Worm (Caenorhabditis elegans): ENCODE data around the gene Y54G2A.38.

The Y54G2A.38 gene

ce11 chrIV:2770835-2771234 lies 11.6 kb downstream of the Y54G2A.38 start (continued):
- TF ChIP-seq rpc-1 (optimal IDR thresholded peaks at IDR 0.05) (no peak), rpc-1 (tag; optimal IDR thresholded peaks at IDR 0.05) (no peak), dpff-1 (tag; optimal IDR thresholded peaks at IDR 0.05) (no peak), hsf-1 (GFP tag; IDR thresholded peaks at IDR 0.05) (no peak), K11D2.4 (GFP tag; IDR thresholded peaks at IDR 0.05) (no peak), bed-2 (GFP tag; IDR thresholded peaks at IDR 0.05) (no peak), ccch-3 (GFP tag; optimal IDR thresholded peaks at IDR 0.05) (no peak), Y79H2A.3 (GFP tag; conservative IDR thresholded peaks at IDR 0.05) (no peak), xnd-1 (tag; optimal IDR thresholded peaks at IDR 0.05) (no peak), mel-28 (tag; optimal IDR thresholded peaks at IDR 0.05; ENCODE audit: borderline replicate concordance) (no peak), madf-10 (tag; optimal IDR thresholded peaks at IDR 0.05) (no peak), fkh-3 (tag; optimal IDR thresholded peaks at IDR 0.05) (peak; percentile 23), mes-4 (tag; optimal IDR thresholded peaks at IDR 0.05) (no peak), ceh-91 (GFP tag; IDR thresholded peaks at IDR 0.05) (no peak), F57A8.1 (GFP tag; optimal IDR thresholded peaks at IDR 0.05) (no peak), ekl-4 (GFP tag; IDR thresholded peaks at IDR 0.05) (no peak), C06A6.2 (GFP tag; conservative IDR thresholded peaks at IDR 0.05) (no peak), nhr-120 (GFP tag; IDR thresholded peaks at IDR 0.05) (0 out of 2 replicates have a peak, but pooled peaks have one; percentile 27), ztf-25 (GFP tag; IDR thresholded peaks at IDR 0.05) (no peak)

- TF ChIP-seq B0336.3 (GFP tag; IDR thresholded peaks at IDR 0.05) (no peak), ceh-91 (GFP tag; IDR thresholded peaks at IDR 0.05) (no peak), C06A6.2 (GFP tag; conservative IDR thresholded peaks at IDR 0.05) (no peak), mxl-1 (tag; optimal IDR thresholded peaks at IDR 0.05) (no peak)
Observed at ce11 chrIV:2771692-2772091, 12.4 kb downstream of the Y54G2A.38 start, which contains the start of gene Y54G2A.11. Gene Y54G2A.11, minus strand, starts transcription at chrIV:2771792.

ce11 chrIV:2772209-2772851 lies 13.1 kb downstream of the Y54G2A.38 start:
- TF ChIP-seq ztf-26 (tag; optimal IDR thresholded peaks at IDR 0.05) (peak; percentile 84), chd-7 (tag; optimal IDR thresholded peaks at IDR 0.05) (peak; percentile 40), nhr-120 (GFP tag; IDR thresholded peaks at IDR 0.05) (no peak), hmg-20 (GFP tag; IDR thresholded peaks at IDR 0.05) (no peak), zfh-2 (GFP tag; conservative IDR thresholded peaks at IDR 0.05) (peak; percentile 82), ceh-27 (GFP tag; optimal IDR thresholded peaks at IDR 0.05) (peak; percentile 55), snpc-1.1 (tag; optimal IDR thresholded peaks at IDR 0.05; ENCODE audit: insufficient read depth) (no peak), B0035.1 (tag; optimal IDR thresholded peaks at IDR 0.05) (no peak), F33H1.4 (GFP tag; IDR thresholded peaks at IDR 0.05) (no peak), aptf-3 (GFP tag; IDR thresholded peaks at IDR 0.05) (no peak), lin-54 (GFP tag; optimal IDR thresholded peaks at IDR 0.05) (no peak), ama-1 (optimal IDR thresholded peaks at IDR 0.05) (no peak), ama-1 (GFP tag; optimal IDR thresholded peaks at IDR 0.05) (no peak), B0336.3 (GFP tag; IDR thresholded peaks at IDR 0.05) (peak; percentile 51; the same call in 1 of the 2 replicates), egrh-3 (GFP tag; IDR thresholded peaks at IDR 0.05) (peak; percentile 73; the same call in 1 of the 2 replicates), somi-1 (GFP tag; optimal IDR thresholded peaks at IDR 0.05) (peak; percentile 34), ztf-18 (tag; optimal IDR thresholded peaks at IDR 0.05) (no peak), Y53F4B.3 (GFP tag; IDR thresholded peaks at IDR 0.05) (no peak), B0019.2 (GFP tag; conservative IDR thresholded peaks at IDR 0.05) (no peak), lir-1 (GFP tag; conservative IDR thresholded peaks at IDR 0.05) (no peak), Y79H2A.3 (GFP tag; conservative IDR thresholded peaks at IDR 0.05) (no peak), ceh-91 (GFP tag; IDR thresholded peaks at IDR 0.05) (no peak), F57A8.1 (GFP tag; optimal IDR thresholded peaks at IDR 0.05) (no peak), nhr-90 (tag; optimal IDR thresholded peaks at IDR 0.05) (no peak), zim-3 (tag; optimal IDR thresholded peaks at IDR 0.05) (peak; percentile 48), unc-62 (GFP tag; optimal IDR thresholded peaks at IDR 0.05) (no peak), attf-3 (GFP tag; conservative IDR thresholded peaks at IDR 0.05) (no peak), tbp1 (GFP tag; optimal IDR thresholded peaks at IDR 0.05) (no peak), bed-2 (GFP tag; IDR thresholded peaks at IDR 0.05) (no peak), cebp-1 (GFP tag; IDR thresholded peaks at IDR 0.05) (no peak), cebp-1 (tag; optimal IDR thresholded peaks at IDR 0.05) (peak; percentile 48)
